Worm (Caenorhabditis elegans) whole organism, mixed stage, embryonic: Measurements from ENCODE around the gene F49F1.17.

Source experiments
- drap-1 ChIP-seq: fragments of 200-800 bp; sonication (Bioruptor generic); optimal IDR thresholded peaks from 3 replicates; lab custom pipeline; 2018; ENCODE audit warnings: mild to moderate bottlenecking, missing genetic modification characterization, missing compliant biosample characterization
- mab-5 ChIP-seq: fragments of 150-350 bp; optimal IDR thresholded peaks from 2 replicates; lab custom pipeline; 2014; ENCODE audit warnings: missing biosample characterization, missing genetic modification characterization
- nhr-12 ChIP-seq: fragments of 150-350 bp; optimal IDR thresholded peaks from 2 replicates; lab custom pipeline; 2014; ENCODE audit warnings: missing biosample characterization, missing genetic modification characterization
- nhr-237 ChIP-seq: fragments of 150-350 bp; optimal IDR thresholded peaks from 2 replicates; lab custom pipeline; 2014; ENCODE audit warnings: missing biosample characterization, missing genetic modification characterization
- nhr-76 ChIP-seq: sonication (generic microtip); optimal IDR thresholded peaks from 2 replicates; lab custom pipeline; 2017; ENCODE audit warnings: missing biosample characterization, missing genetic modification characterization
- snpc-4 ChIP-seq: fragments of 150-350 bp; optimal IDR thresholded peaks from 2 replicates; lab custom pipeline; 2014; ENCODE audit warnings: missing biosample characterization, missing genetic modification characterization
- unc-120 ChIP-seq: sonication (generic microtip); optimal IDR thresholded peaks from 2 replicates; lab custom pipeline; 2017; ENCODE audit warnings: missing genetic modification characterization, missing compliant biosample characterization; ENCODE audit not compliant: poor library complexity, severe bottlenecking
- ztf-11 ChIP-seq: fragments of 150-350 bp; optimal IDR thresholded peaks from 2 replicates; lab custom pipeline; 2014; ENCODE audit warnings: missing biosample characterization, missing genetic modification characterization

ce11 chrIV:4123083-4123482 lies 12.6 kb downstream of the F49F1.17 start, which contains the start of gene mul-1:
- TF ChIP-seq nhr-76 (tag; lab: Kevin White, UChicago), result no peak
- no peak for TF ChIP-seq unc-120 (tag; lab: Kevin White, UChicago)
- TF ChIP-seq ztf-11 (tag; lab: Kevin White, UChicago), result no peak
- TF ChIP-seq snpc-4, result no peak
- no peak for TF ChIP-seq drap-1 (GFP tag; lab: Kevin White, UChicago)
- no peak for TF ChIP-seq nhr-237 (tag; lab: Kevin White, UChicago)
- no peak for TF ChIP-seq mab-5 (tag; lab: Kevin White, UChicago)
- TF ChIP-seq nhr-12, result no peak
